Worm (Caenorhabditis elegans): ENCODE measurements around the gene col-76.

DNA sequence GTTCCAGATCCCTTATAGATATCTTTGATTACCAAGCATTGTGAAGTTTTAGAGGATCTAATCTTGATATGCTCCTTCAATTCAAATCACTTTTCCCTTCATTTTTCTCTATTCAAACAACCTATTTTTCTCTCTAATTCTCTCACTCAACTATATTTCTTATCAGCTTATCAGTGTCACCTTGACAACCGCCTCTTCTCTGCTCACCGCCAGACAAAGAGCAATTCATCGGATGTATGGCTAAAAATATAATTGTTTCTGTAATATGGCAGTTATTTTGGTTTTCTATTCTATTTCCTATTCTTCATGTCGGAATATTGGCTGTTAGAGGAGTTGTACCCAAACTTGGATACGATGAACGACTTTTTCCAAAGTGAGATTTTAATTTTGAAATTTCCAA lies 45.6 kb downstream of the col-76 start:
- no peak for TF ChIP-seq ama-1 (optimal IDR thresholded peaks at IDR 0.05)
- TF ChIP-seq alr-1 (tag; optimal IDR thresholded peaks at IDR 0.05; ENCODE audit: borderline replicate concordance) = no peak
- TF ChIP-seq lin-13 (GFP tag; optimal IDR thresholded peaks at IDR 0.05) = no peak
- TF ChIP-seq xbp-1 (tag; optimal IDR thresholded peaks at IDR 0.05) = no peak
- no peak for TF ChIP-seq mep-1 (tag; optimal IDR thresholded peaks at IDR 0.05)
- TF ChIP-seq unc-130 (tag; optimal IDR thresholded peaks at IDR 0.05) = no peak
- TF ChIP-seq snpc-4 (tag; optimal IDR thresholded peaks at IDR 0.05) = no peak

Measured in whole organism, L1 larva.